Worm (Caenorhabditis elegans) whole organism, L1 larva: ENCODE measurements around the gene idpp-8.

Experiments
- blmp-1 ChIP-seq: fragments of 150-350 bp; optimal IDR thresholded peaks from 2 replicates; lab custom pipeline; 2014; ENCODE audit warnings: missing biosample characterization, missing genetic modification characterization
- dsc-1 ChIP-seq: sonication (generic microtip); optimal IDR thresholded peaks from 2 replicates; lab custom pipeline; 2016; ENCODE audit warnings: mild to moderate bottlenecking, missing genetic modification characterization, missing compliant biosample characterization
- tbx-2 ChIP-seq: sonication (generic microtip); optimal IDR thresholded peaks from 2 replicates; lab custom pipeline; 2016; ENCODE audit warnings: missing genetic modification characterization, missing compliant biosample characterization
- ztf-11 ChIP-seq, 2 experiments: sonication (generic microtip); optimal IDR thresholded peaks; 2 replicates each; lab custom pipeline; 2016 to 2017; ENCODE audit warnings: missing genetic modification characterization in 2 of 2, missing biosample characterization in 1 of 2, missing compliant biosample characterization in 1 of 2

DNA sequence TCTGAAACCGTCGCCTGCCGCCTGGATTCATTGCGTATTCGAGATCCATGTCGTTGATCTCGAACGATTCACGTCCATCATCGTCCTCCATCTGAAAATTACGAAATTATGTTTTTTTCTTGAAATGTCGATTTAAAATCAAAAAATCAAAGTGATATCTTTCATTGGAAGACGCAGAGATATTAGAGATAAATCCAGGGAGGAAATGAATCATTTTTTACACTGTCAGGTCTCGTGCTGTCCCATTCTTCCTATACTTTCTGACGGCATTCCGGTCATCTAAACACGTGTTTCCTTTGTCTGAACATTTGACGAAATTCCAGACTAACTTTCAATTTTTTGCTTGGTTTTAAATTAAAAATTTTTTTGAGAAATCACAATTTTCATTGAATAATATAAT lies 34.6 kb downstream of the idpp-8 start, which contains the start of gene stip-1:
- TF ChIP-seq tbx-2 (no peak), ztf-11 (tag; optimal IDR thresholded peaks at IDR 0.05; lab: Kevin White, UChicago) (no peak), dsc-1 (tag; lab: Kevin White, UChicago) (no peak), blmp-1 (tag; lab: Kevin White, UChicago) (no peak)
